Worm (Caenorhabditis elegans) whole organism, L1 larva: ENCODE measurements around the gene F13D12.8.

Experiments
- blmp-1 ChIP-seq: fragments of 150-350 bp; optimal IDR thresholded peaks from 2 replicates; lab custom pipeline; 2014; ENCODE audit warnings: missing biosample characterization, missing genetic modification characterization
- ceh-90 ChIP-seq: sonication (generic microtip); optimal IDR thresholded peaks from 2 replicates; lab custom pipeline; 2016; ENCODE audit warnings: missing genetic modification characterization, missing compliant biosample characterization
- ces-1 ChIP-seq: fragments of 150-350 bp; optimal IDR thresholded peaks from 2 replicates; lab custom pipeline; 2014; ENCODE audit warnings: missing biosample characterization, missing genetic modification reagents, missing genetic modification characterization
- elt-3 ChIP-seq, 6 experiments: fragments of 150-350 bp in 1 of 6; sonication (generic microtip); optimal IDR thresholded peaks; 2 replicates each; lab custom pipeline; 2017 to 2018; ENCODE audit warnings: missing biosample characterization in 6 of 6, missing genetic modification characterization in 6 of 6, inconsistent platforms in 1 of 6
- fkh-10 ChIP-seq: sonication (generic microtip); optimal IDR thresholded peaks from 2 replicates; lab custom pipeline; 2017; ENCODE audit warnings: missing biosample characterization, missing genetic modification reagents, missing genetic modification characterization
- mab-9 ChIP-seq: fragments of 200-800 bp; sonication (Bioruptor generic); IDR thresholded peaks from 2 replicates; pipeline ENCODE4 v1.3.6; 2022; ENCODE audit warnings: missing genetic modification reagents, missing genetic modification characterization, missing compliant biosample characterization
- nhr-11 ChIP-seq: fragments of 150-350 bp; optimal IDR thresholded peaks from 2 replicates; lab custom pipeline; 2014; ENCODE audit warnings: missing biosample characterization, missing genetic modification characterization
- nhr-77 ChIP-seq: fragments of 150-350 bp; optimal IDR thresholded peaks from 2 replicates; lab custom pipeline; 2014; ENCODE audit warnings: missing biosample characterization, missing genetic modification characterization
- unc-130 ChIP-seq: fragments of 150-350 bp; optimal IDR thresholded peaks from 2 replicates; lab custom pipeline; 2017; ENCODE audit warnings: missing biosample characterization, missing genetic modification characterization, inconsistent platforms
- unc-62 ChIP-seq: fragments of 150-350 bp; optimal IDR thresholded peaks from 2 replicates; lab custom pipeline; 2014; ENCODE audit warnings: missing biosample characterization, missing genetic modification reagents, missing genetic modification characterization
- unc-86 ChIP-seq: sonication (generic microtip); optimal IDR thresholded peaks from 2 replicates; lab custom pipeline; 2016; ENCODE audit warnings: missing genetic modification characterization, missing compliant biosample characterization

DNA sequence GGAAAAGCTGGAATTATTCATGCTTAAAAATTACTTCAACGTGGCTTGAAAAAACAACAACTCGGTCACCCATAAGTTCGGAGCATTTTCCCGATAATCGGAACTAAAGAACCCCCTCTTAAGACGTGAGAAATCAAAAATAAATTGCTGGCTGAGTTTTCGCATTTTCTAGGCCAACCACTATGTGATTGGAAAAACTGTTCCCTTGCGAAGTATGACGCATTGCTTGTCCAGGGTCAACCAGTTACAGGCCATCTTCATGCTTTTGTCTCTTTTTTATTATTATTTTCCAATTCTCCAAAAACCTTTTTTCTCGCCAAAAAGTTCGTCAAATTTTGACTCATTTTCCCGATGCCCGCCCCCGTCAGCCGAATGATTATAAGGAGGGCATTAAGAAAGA lies 12.3 kb downstream of the F13D12.8 start, which contains the start of gene F13D12.3:
- TF ChIP-seq nhr-77 (tag; lab: Kevin White, UChicago) (no peak), fkh-10 (no peak), ces-1 (GFP tag; lab: Kevin White, UChicago) (no peak), unc-130 (tag; lab: Kevin White, UChicago) (no peak), mab-9 (GFP tag; lab: Robert Waterston, UW) (no peak), nhr-11 (tag; lab: Kevin White, UChicago) (no peak), elt-3 (tag; optimal IDR thresholded peaks at IDR 0.05; lab: Kevin White, UChicago) (no peak), unc-62 (no peak), ceh-90 (tag; lab: Kevin White, UChicago) (no peak), blmp-1 (tag; lab: Kevin White, UChicago) (no peak), unc-86 (tag; lab: Kevin White, UChicago) (no peak)
